Worm (Caenorhabditis elegans): Measurements from ENCODE around the gene try-1.
"Not testable (repeated sequence)": the region's sequence is repeated elsewhere in the genome, so short reads cannot be mapped to it uniquely, and the experiment has no call there.

try-1 gene

DNA sequence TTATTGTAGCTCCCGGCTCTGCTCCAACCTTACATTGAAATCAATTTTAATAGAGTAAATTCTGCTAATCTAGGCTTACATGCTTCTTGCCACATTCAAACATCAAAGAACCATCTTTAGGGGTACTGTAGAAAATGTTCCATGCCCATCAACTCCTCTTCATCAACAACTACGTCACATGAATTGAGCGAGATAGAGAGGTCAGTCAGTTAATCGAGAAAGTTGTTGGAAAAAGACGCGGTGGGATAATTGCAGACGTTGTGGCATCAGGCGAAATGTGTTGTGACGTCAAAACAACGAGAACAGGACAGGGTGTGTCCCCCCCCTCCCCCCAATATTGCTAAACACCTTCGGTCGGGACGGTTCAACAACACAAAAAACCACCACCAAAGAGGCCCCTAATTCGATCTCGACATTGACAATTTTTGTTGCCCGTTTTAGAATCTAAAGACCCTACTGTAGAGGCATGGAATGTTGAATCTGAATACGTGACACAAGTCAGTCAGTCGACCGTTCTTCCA, 30.8 kb downstream of the try-1 start (continued):
- peak; percentile 52 for TF ChIP-seq blmp-1 (tag; optimal IDR thresholded peaks at IDR 0.05)
- peak; percentile 40 for TF ChIP-seq grh-1 (GFP tag; IDR thresholded peaks at IDR 0.05)
- no peak for TF ChIP-seq vab-15 (tag; optimal IDR thresholded peaks at IDR 0.05)
- TF ChIP-seq C34B4.2 (tag; optimal IDR thresholded peaks at IDR 0.05), result no peak
- TF ChIP-seq unc-130 (tag; optimal IDR thresholded peaks at IDR 0.05), result peak; percentile 11
- TF ChIP-seq lin-39 (tag; optimal IDR thresholded peaks at IDR 0.05), result no peak
- peak in 1 of 6 experiments; percentile 26 for TF ChIP-seq elt-3 (tag; optimal IDR thresholded peaks at IDR 0.05)

ce11 chrII:4916462-4916861, 32.9 kb downstream of the try-1 start, which contains the start of gene msp-31:
Gene msp-31, minus strand, starts transcription at chrII:4916562.
- TF ChIP-seq nhr-76, mef-2, ztf-4 (tag; optimal IDR thresholded peaks at IDR 0.05): not testable (repeated sequence)

ce11 chrII:4915572-4915971, 33.8 kb downstream of the try-1 start:
- TF ChIP-seq aly-2 (tag; optimal IDR thresholded peaks at IDR 0.05) (no peak), nhr-85 (tag) (peak; percentile 71), ztf-4 (tag; optimal IDR thresholded peaks at IDR 0.05) (no peak), mep-1 (tag; optimal IDR thresholded peaks at IDR 0.05) (no peak), efl-1 (optimal IDR thresholded peaks at IDR 0.05) (no peak), efl-1 (GFP tag; optimal IDR thresholded peaks at IDR 0.05 in 1 of 2) (peak in 1 of 2 experiments; percentile 63), egl-13 (tag; optimal IDR thresholded peaks at IDR 0.05) (no peak), sptf-1 (tag; optimal IDR thresholded peaks at IDR 0.05) (no peak), aha-1 (tag; optimal IDR thresholded peaks at IDR 0.05) (no peak), lin-39 (tag; optimal IDR thresholded peaks at IDR 0.05) (no peak), ama-1 (optimal IDR thresholded peaks at IDR 0.05) (no peak), nhr-76 (tag; optimal IDR thresholded peaks at IDR 0.05) (no peak), mdl-1 (tag; optimal IDR thresholded peaks at IDR 0.05) (no peak), ceh-63 (GFP tag; optimal IDR thresholded peaks at IDR 0.05) (no peak)

ce11 chrII:4914214-4914613, 35.1 kb downstream of the try-1 start, which contains the start of gene R05F9.11:
Gene R05F9.11, minus strand, starts transcription at chrII:4914218.
- no peak for TF ChIP-seq nhr-77 (tag; optimal IDR thresholded peaks at IDR 0.05)
- TF ChIP-seq ceh-82 (tag; optimal IDR thresholded peaks at IDR 0.05), result no peak
- TF ChIP-seq efl-1 (optimal IDR thresholded peaks at IDR 0.05), result no peak
- TF ChIP-seq efl-1 (GFP tag; optimal IDR thresholded peaks at IDR 0.05 in 1 of 2), result no peak
- TF ChIP-seq sup-37 (GFP tag; optimal IDR thresholded peaks at IDR 0.05), result no peak
- TF ChIP-seq C16A3.4 (tag; optimal IDR thresholded peaks at IDR 0.05), result no peak
- TF ChIP-seq lin-15B (tag; optimal IDR thresholded peaks at IDR 0.05), result no peak
- no peak for TF ChIP-seq nhr-47 (tag; optimal IDR thresholded peaks at IDR 0.05)
- TF ChIP-seq elt-3 (tag; optimal IDR thresholded peaks at IDR 0.05), result no peak
- TF ChIP-seq nhr-11 (tag; optimal IDR thresholded peaks at IDR 0.05), result no peak
- no peak for TF ChIP-seq ceh-63 (GFP tag; optimal IDR thresholded peaks at IDR 0.05)
- TF ChIP-seq fkh-4 (tag; optimal IDR thresholded peaks at IDR 0.05; ENCODE audit: borderline replicate concordance), result no peak
- no peak for TF ChIP-seq nhr-84 (tag; optimal IDR thresholded peaks at IDR 0.05)
- no peak for TF ChIP-seq lin-14 (GFP tag; optimal IDR thresholded peaks at IDR 0.05)
- TF ChIP-seq pax-3 (tag; optimal IDR thresholded peaks at IDR 0.05), result no peak
- no peak for TF ChIP-seq blmp-1 (tag; optimal IDR thresholded peaks at IDR 0.05)
- TF ChIP-seq nhr-20 (tag; optimal IDR thresholded peaks at IDR 0.05), result no peak
- TF ChIP-seq snpc-4 (tag; optimal IDR thresholded peaks at IDR 0.05), result no peak
- no peak for TF ChIP-seq F16B12.6 (tag; optimal IDR thresholded peaks at IDR 0.05)

ce11 chrII:4908160-4908559, 41.2 kb downstream of the try-1 start:
- no peak for TF ChIP-seq hpl-2 (GFP tag; optimal IDR thresholded peaks at IDR 0.05)
- peak; percentile 11 to 20 for TF ChIP-seq efl-1 (optimal IDR thresholded peaks at IDR 0.05)
- peak in 1 of 2 experiments; percentile 86 for TF ChIP-seq efl-1 (GFP tag; optimal IDR thresholded peaks at IDR 0.05 in 1 of 2)
- TF ChIP-seq blmp-1 (tag; optimal IDR thresholded peaks at IDR 0.05), result peak; percentile 9
- no peak for TF ChIP-seq ets-5 (GFP tag; IDR thresholded peaks at IDR 0.05)
- TF ChIP-seq lir-3 (tag; optimal IDR thresholded peaks at IDR 0.05; ENCODE audit: poor library complexity), result no peak
- TF ChIP-seq dsc-1 (tag; optimal IDR thresholded peaks at IDR 0.05), result no peak
- TF ChIP-seq lin-14 (GFP tag; optimal IDR thresholded peaks at IDR 0.05), result peak; percentile 77
- TF ChIP-seq mdl-1 (tag; optimal IDR thresholded peaks at IDR 0.05), result no peak
- TF ChIP-seq snpc-4 (tag; optimal IDR thresholded peaks at IDR 0.05), result no peak
- no peak for TF ChIP-seq lin-35 (GFP tag; optimal IDR thresholded peaks at IDR 0.05)
- peak; percentile 54 for TF ChIP-seq fkh-8 (tag; optimal IDR thresholded peaks at IDR 0.05)
- no peak for TF ChIP-seq sox-4 (tag; optimal IDR thresholded peaks at IDR 0.05)
- no peak for TF ChIP-seq egl-27 (tag; optimal IDR thresholded peaks at IDR 0.05)
- no peak for TF ChIP-seq pag-3 (tag; optimal IDR thresholded peaks at IDR 0.05; ENCODE audit: borderline replicate concordance, insufficient read depth)
- TF ChIP-seq unc-62 (GFP tag; optimal IDR thresholded peaks at IDR 0.05), result no peak
- TF ChIP-seq skn-1 (tag; optimal IDR thresholded peaks at IDR 0.05), result peak; percentile 97

Data from whole organism, L1 larva.